Fruit fly (Drosophila melanogaster) whole organism, embryonic: ENCODE data around the gene STUB1.

ENCODE experiments used
- Adf1 ChIP-seq: fragments of 200-800 bp; sonication (Bioruptor generic); IDR thresholded peaks from 2 replicates; pipeline ENCODE4 v1.3.6; 2022; ENCODE audit warnings: missing biosample characterization, missing genetic modification characterization
- Bdp1 ChIP-seq: fragments of 200-800 bp; sonication (Bioruptor generic); optimal IDR thresholded peaks from 3 replicates; lab custom pipeline; 2016; ENCODE audit warnings: missing biosample characterization, missing genetic modification characterization
- Bteb2 ChIP-seq: fragments of 200-800 bp; sonication (Bioruptor generic); optimal IDR thresholded peaks from 2 replicates; lab custom pipeline; 2016; ENCODE audit warnings: missing biosample characterization, missing genetic modification characterization
- CG10267 ChIP-seq: fragments of 200-800 bp; sonication (Bioruptor generic); optimal IDR thresholded peaks from 2 replicates; lab custom pipeline; 2018; ENCODE audit warnings: missing biosample characterization, mild to moderate bottlenecking, missing genetic modification characterization, moderate library complexity
- CG10431 ChIP-seq: fragments of 200-800 bp; sonication (Bioruptor generic); optimal IDR thresholded peaks from 3 replicates; lab custom pipeline; 2018; ENCODE audit warnings: missing biosample characterization, mild to moderate bottlenecking, missing genetic modification characterization
- CG11456 ChIP-seq: fragments of 200-800 bp; sonication (Bioruptor generic); IDR thresholded peaks from 3 replicates; pipeline ENCODE4 v1.3.6; 2022; ENCODE audit warnings: missing biosample characterization, missing genetic modification characterization
- CG11696 ChIP-seq: fragments of 200-800 bp; sonication (Bioruptor generic); IDR thresholded peaks from 2 replicates; pipeline ENCODE4 v1.3.6; 2022; ENCODE audit warnings: missing biosample characterization, missing genetic modification characterization
- CG1602 ChIP-seq: fragments of 200-800 bp; sonication (Bioruptor generic); optimal IDR thresholded peaks from 3 replicates; lab custom pipeline; 2016; ENCODE audit warnings: missing biosample characterization, missing genetic modification characterization
- CG2120 ChIP-seq: fragments of 200-800 bp; sonication (Bioruptor generic); optimal IDR thresholded peaks from 3 replicates; lab custom pipeline; 2016; ENCODE audit warnings: missing biosample characterization, missing genetic modification characterization
- CG31388 ChIP-seq: fragments of 200-800 bp; sonication (Bioruptor generic); optimal IDR thresholded peaks from 2 replicates; lab custom pipeline; 2016; ENCODE audit warnings: missing biosample characterization, missing genetic modification characterization
- CG33213 ChIP-seq: fragments of 200-800 bp; sonication (Bioruptor generic); optimal IDR thresholded peaks from 3 replicates; lab custom pipeline; 2016; ENCODE audit warnings: missing biosample characterization, missing genetic modification characterization
- CG42726 ChIP-seq: fragments of 200-800 bp; sonication (Bioruptor generic); IDR thresholded peaks from 2 replicates; pipeline ENCODE4 v1.3.6; 2022; ENCODE audit warnings: missing biosample characterization, missing genetic modification characterization; ENCODE audit not compliant: partially characterized antibody
- CG4328 ChIP-seq: fragments of 200-800 bp; sonication (Bioruptor generic); optimal IDR thresholded peaks from 3 replicates; lab custom pipeline; 2017; ENCODE audit warnings: missing biosample characterization, missing genetic modification reagents, missing genetic modification characterization
- CG7839 ChIP-seq: fragments of 200-800 bp; sonication (Bioruptor generic); optimal IDR thresholded peaks from 3 replicates; lab custom pipeline; 2018; ENCODE audit warnings: missing biosample characterization, mild to moderate bottlenecking, missing genetic modification characterization, moderate library complexity
- CG8944 ChIP-seq: fragments of 200-800 bp; sonication (Bioruptor generic); optimal IDR thresholded peaks from 3 replicates; lab custom pipeline; 2016; ENCODE audit warnings: missing biosample characterization, missing genetic modification characterization
- CG9609 ChIP-seq: fragments of 200-800 bp; sonication (Bioruptor generic); optimal IDR thresholded peaks from 3 replicates; lab custom pipeline; 2016; ENCODE audit warnings: missing biosample characterization, missing genetic modification characterization
- CkIIα-i1 ChIP-seq: fragments of 200-800 bp; sonication (Bioruptor generic); IDR thresholded peaks from 2 replicates; pipeline ENCODE4 v1.3.6; 2022; ENCODE audit warnings: missing biosample characterization, missing genetic modification characterization
- D19A ChIP-seq: fragments of 200-800 bp; optimal IDR thresholded peaks from 3 replicates; lab custom pipeline; 2019; ENCODE audit warnings: missing biosample characterization, mild to moderate bottlenecking, missing genetic modification characterization, moderate library complexity
- Ets65A ChIP-seq: fragments of 200-800 bp; sonication (Bioruptor generic); peaks from one replicate; lab custom pipeline; 2016; ENCODE audit warnings: missing biosample characterization, missing genetic modification characterization
- GATAe ChIP-seq: fragments of 200-800 bp; sonication (Bioruptor generic); conservative IDR thresholded peaks from 2 replicates; pipeline ENCODE4 v1.3.6; 2022; ENCODE audit warnings: missing biosample characterization, missing genetic modification characterization
- HLH4C ChIP-seq: fragments of 200-800 bp; sonication (Bioruptor generic); IDR thresholded peaks from 3 replicates; pipeline ENCODE4 v1.3.6; 2022; ENCODE audit warnings: missing biosample characterization, missing genetic modification characterization; ENCODE audit not compliant: partially characterized antibody
- HLHmδ ChIP-seq: fragments of 200-800 bp; sonication (Bioruptor generic); optimal IDR thresholded peaks from 2 replicates; lab custom pipeline; 2018; ENCODE audit warnings: missing biosample characterization, mild to moderate bottlenecking, missing genetic modification characterization, moderate library complexity
- Hmr ChIP-seq: fragments of 200-800 bp; sonication (Bioruptor generic); optimal IDR thresholded peaks from 3 replicates; lab custom pipeline; 2017; ENCODE audit warnings: mild to moderate bottlenecking, missing biosample characterization, missing genetic modification reagents, missing genetic modification characterization
- MBD-R2 ChIP-seq: fragments of 200-800 bp; sonication (Bioruptor generic); IDR thresholded peaks from 2 replicates; pipeline ENCODE4 v1.3.6; 2022; ENCODE audit warnings: missing biosample characterization, missing genetic modification characterization
- Mes4 ChIP-seq: fragments of 200-800 bp; sonication (Bioruptor generic); optimal IDR thresholded peaks from 2 replicates; lab custom pipeline; 2016; ENCODE audit warnings: missing biosample characterization, missing genetic modification characterization
- NFAT ChIP-seq: fragments of 200-800 bp; sonication (Bioruptor generic); IDR thresholded peaks from 2 replicates; pipeline ENCODE4 v1.3.6; 2022; ENCODE audit warnings: missing biosample characterization, missing genetic modification characterization
- Nf-YA ChIP-seq: fragments of 200-800 bp; sonication (Bioruptor generic); IDR thresholded peaks from 2 replicates; pipeline ENCODE4 v1.3.6; 2022; ENCODE audit warnings: missing biosample characterization, missing genetic modification characterization
- abd-A ChIP-seq: fragments of 200-800 bp; sonication (Bioruptor generic); optimal IDR thresholded peaks from 3 replicates; lab custom pipeline; 2019; ENCODE audit warnings: missing biosample characterization, mild to moderate bottlenecking, missing genetic modification characterization, moderate library complexity
- ac ChIP-seq: fragments of 200-800 bp; sonication (Bioruptor generic); optimal IDR thresholded peaks from 3 replicates; lab custom pipeline; 2017; ENCODE audit warnings: missing biosample characterization, mild to moderate bottlenecking, missing genetic modification characterization
- ara ChIP-seq: fragments of 200-800 bp; sonication (Bioruptor generic); IDR thresholded peaks from 2 replicates; pipeline ENCODE4 v1.3.6; 2022; ENCODE audit warnings: missing biosample characterization, missing genetic modification characterization
- bigmax ChIP-seq: fragments of 200-800 bp; sonication (Bioruptor generic); optimal IDR thresholded peaks from 2 replicates; lab custom pipeline; 2018; ENCODE audit warnings: missing biosample characterization, mild to moderate bottlenecking, missing genetic modification characterization
- bowl ChIP-seq: fragments of 200-800 bp; sonication (Bioruptor generic); IDR thresholded peaks from 2 replicates; pipeline ENCODE4 v1.3.6; 2022; ENCODE audit warnings: missing biosample characterization, missing genetic modification characterization
- caup ChIP-seq: fragments of 200-800 bp; sonication (Bioruptor generic); optimal IDR thresholded peaks from 3 replicates; lab custom pipeline; 2017; ENCODE audit warnings: missing biosample characterization, mild to moderate bottlenecking, missing genetic modification characterization, moderate library complexity; ENCODE audit not compliant: severe bottlenecking
- gce ChIP-seq: fragments of 200-800 bp; sonication (Bioruptor generic); IDR thresholded peaks from 3 replicates; pipeline ENCODE4 v1.3.6; 2022; ENCODE audit warnings: missing biosample characterization, missing genetic modification characterization
- hb ChIP-seq: fragments of 200-800 bp; sonication (Bioruptor generic); IDR thresholded peaks from 3 replicates; pipeline ENCODE4 v1.3.6; 2022; ENCODE audit warnings: missing biosample characterization, missing genetic modification characterization; ENCODE audit not compliant: partially characterized antibody
- hkb ChIP-seq, 2 experiments: fragments of 200-800 bp in 1 of 2; fragments of >200 bp in 1 of 2; sonication (Bioruptor generic) in 1 of 2; IDR thresholded peaks in 1 of 2; optimal IDR thresholded peaks in 1 of 2; 2 replicates each; pipeline versions ENCODE4 v1.3.6 to Lab custom; 2017 to 2022; ENCODE audit warnings: missing biosample characterization in 1 of 2, missing genetic modification characterization in 1 of 2
- jigr1 ChIP-seq: fragments of 200-800 bp; sonication (Bioruptor generic); IDR thresholded peaks from 3 replicates; pipeline ENCODE4 v1.3.6; 2022; ENCODE audit warnings: missing biosample characterization, missing genetic modification characterization
- lbe ChIP-seq: fragments of 200-800 bp; sonication (Bioruptor generic); optimal IDR thresholded peaks from 2 replicates; lab custom pipeline; 2016; ENCODE audit warnings: missing biosample characterization, mild to moderate bottlenecking, missing genetic modification characterization
- maf-S ChIP-seq: fragments of 200-800 bp; sonication (Bioruptor generic); optimal IDR thresholded peaks from 2 replicates; lab custom pipeline; 2016; ENCODE audit warnings: missing biosample characterization, missing genetic modification characterization
- mld ChIP-seq: fragments of 200-800 bp; sonication (Bioruptor generic); IDR thresholded peaks from 3 replicates; pipeline ENCODE4 v1.3.6; 2022; ENCODE audit warnings: missing biosample characterization, missing genetic modification characterization; ENCODE audit not compliant: partially characterized antibody
- nom ChIP-seq: fragments of 200-800 bp; sonication (Bioruptor generic); optimal IDR thresholded peaks from 2 replicates; lab custom pipeline; 2017; ENCODE audit warnings: missing biosample characterization, missing genetic modification characterization, mild to moderate bottlenecking, moderate library complexity, missing genetic modification reagents
- pnt ChIP-seq: fragments of 200-800 bp; sonication (Bioruptor generic); optimal IDR thresholded peaks from 3 replicates; lab custom pipeline; 2016; ENCODE audit warnings: missing biosample characterization, missing genetic modification characterization
- pros ChIP-seq: fragments of 200-800 bp; sonication (Bioruptor generic); optimal IDR thresholded peaks from 3 replicates; lab custom pipeline; 2019; ENCODE audit warnings: missing biosample characterization, mild to moderate bottlenecking, missing genetic modification characterization, moderate library complexity
- row ChIP-seq: fragments of 200-800 bp; sonication (Bioruptor generic); IDR thresholded peaks from 3 replicates; pipeline ENCODE4 v1.3.6; 2022; ENCODE audit warnings: missing biosample characterization, missing genetic modification characterization
- schlank ChIP-seq: fragments of 200-800 bp; sonication (Bioruptor generic); optimal IDR thresholded peaks from 2 replicates; lab custom pipeline; 2018; ENCODE audit warnings: missing biosample characterization, mild to moderate bottlenecking, missing genetic modification characterization
- scrt ChIP-seq: fragments of 200-800 bp; sonication (Bioruptor generic); optimal IDR thresholded peaks from 2 replicates; lab custom pipeline; 2018; ENCODE audit warnings: missing biosample characterization, mild to moderate bottlenecking, missing genetic modification characterization, moderate library complexity
- shn ChIP-seq: fragments of 200-800 bp; sonication (Bioruptor generic); optimal IDR thresholded peaks from 3 replicates; lab custom pipeline; 2016; ENCODE audit warnings: missing biosample characterization, missing genetic modification characterization
- ttk ChIP-seq: fragments of 200-800 bp; sonication (Bioruptor generic); IDR thresholded peaks from 2 replicates; pipeline ENCODE4 v2.1.2; 2022; ENCODE audit warnings: missing biosample characterization, missing genetic modification characterization
- unc-4 ChIP-seq: fragments of 200-800 bp; sonication (Bioruptor generic); IDR thresholded peaks from 2 replicates; pipeline ENCODE4 v1.3.6; 2022; ENCODE audit warnings: missing biosample characterization, missing genetic modification characterization; ENCODE audit not compliant: partially characterized antibody
- unpg ChIP-seq: fragments of 200-800 bp; sonication (Bioruptor generic); optimal IDR thresholded peaks from 3 replicates; lab custom pipeline; 2018; ENCODE audit warnings: missing biosample characterization, mild to moderate bottlenecking, missing genetic modification characterization, moderate library complexity
- wor ChIP-seq: fragments of 200-800 bp; sonication (Bioruptor generic); IDR thresholded peaks from 2 replicates; pipeline ENCODE4 v1.3.6; 2022; ENCODE audit warnings: missing biosample characterization, missing genetic modification characterization

STUB1 gene

DNA sequence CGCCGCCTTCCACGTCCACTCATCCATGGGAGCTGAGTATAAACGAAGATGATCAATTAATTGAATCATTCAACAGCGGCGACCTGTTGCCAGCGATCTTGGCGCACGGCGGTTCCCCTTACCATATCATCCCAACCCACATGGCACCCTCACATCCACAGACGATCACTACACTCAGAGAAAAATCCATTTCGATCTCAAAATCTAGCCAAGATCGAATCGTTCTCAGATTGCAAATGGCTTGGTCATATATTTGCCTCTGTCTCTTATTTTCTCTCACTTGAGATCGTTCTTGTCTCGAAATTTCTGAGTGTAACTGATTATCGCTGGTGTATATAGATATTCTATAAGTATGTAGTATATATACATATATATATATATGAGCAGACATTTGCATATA lies 31.0 kb downstream of the STUB1 start (continued):
- TF ChIP-seq ttk (GFP tag; lab: Robert Waterston, UW) = peak; percentile 51
- TF ChIP-seq CG11456 (GFP tag; lab: Robert Waterston, UW) = peak; percentile 81
- TF ChIP-seq D19A (tag; lab: Kevin White, UChicago) = peak; percentile 47
- no peak for TF ChIP-seq hb (GFP tag; lab: Robert Waterston, UW)
- TF ChIP-seq CG9609 = no peak
- TF ChIP-seq row (GFP tag; lab: Robert Waterston, UW) = peak; percentile 81
- TF ChIP-seq abd-A = no peak
- no peak for TF ChIP-seq nom
- peak; percentile 23 for TF ChIP-seq scrt (GFP tag; lab: Kevin White, UChicago)
- TF ChIP-seq caup (GFP tag; lab: Kevin White, UChicago) = peak; percentile 45
- no peak for TF ChIP-seq MBD-R2 (GFP tag; lab: Robert Waterston, UW)
- 0 out of 2 replicates have a peak, but pooled peaks have one; percentile 9 for TF ChIP-seq Nf-YA
- TF ChIP-seq Hmr (GFP tag; lab: Kevin White, UChicago) = peak; percentile 43
- TF ChIP-seq bowl = peak; percentile 28; the same call in 1 of the 2 replicates
- no peak for TF ChIP-seq shn (GFP tag; lab: Kevin White, UChicago)
- peak; percentile 45; the same call in 1 of the 3 replicates for TF ChIP-seq gce (GFP tag; lab: Robert Waterston, UW)
- no peak for TF ChIP-seq bigmax (GFP tag; lab: Kevin White, UChicago)
- TF ChIP-seq CG2120 = peak; percentile 43
- no peak for TF ChIP-seq maf-S (GFP tag; lab: Kevin White, UChicago)
- no peak for TF ChIP-seq lbe (GFP tag; lab: Kevin White, UChicago)
- peak; percentile 8 for TF ChIP-seq CG8944 (GFP tag; lab: Kevin White, UChicago)
- peak; percentile 16 for TF ChIP-seq pnt (GFP tag; lab: Kevin White, UChicago)
- TF ChIP-seq unpg = peak; percentile 65
- no peak for TF ChIP-seq hkb (optimal IDR thresholded peaks at IDR 0.05; lab: Kevin White, UChicago)
- TF ChIP-seq hkb (GFP tag; IDR thresholded peaks at IDR 0.05; lab: Robert Waterston, UW) = peak; percentile 65
- TF ChIP-seq NFAT = peak; percentile 78
- no peak for TF ChIP-seq CG33213 (GFP tag; lab: Kevin White, UChicago)
- TF ChIP-seq Bdp1 (GFP tag; lab: Kevin White, UChicago) = no peak
- TF ChIP-seq HLHmδ (GFP tag; lab: Kevin White, UChicago) = no peak
- no peak for TF ChIP-seq mld
- TF ChIP-seq jigr1 (GFP tag; lab: Robert Waterston, UW) = no peak
- no peak for TF ChIP-seq unc-4 (GFP tag; lab: Robert Waterston, UW)
- peak; percentile 66; the same call in 1 of the 2 replicates for TF ChIP-seq ara (GFP tag; lab: Robert Waterston, UW)
- peak; percentile 41 for TF ChIP-seq CG10267
- no peak for TF ChIP-seq CG10431 (GFP tag; lab: Kevin White, UChicago)
- no peak for TF ChIP-seq CG11696
- TF ChIP-seq HLH4C (GFP tag; lab: Robert Waterston, UW) = no peak
- no peak for TF ChIP-seq CG42726
- TF ChIP-seq Mes4 (GFP tag; lab: Kevin White, UChicago) = no peak
- TF ChIP-seq wor (GFP tag; lab: Robert Waterston, UW) = no peak
- TF ChIP-seq Ets65A (GFP tag; lab: Kevin White, UChicago) = peak; percentile 93
- TF ChIP-seq schlank (tag; lab: Kevin White, UChicago) = peak; percentile 26
- no peak; the same call in 1 of the 2 replicates for TF ChIP-seq CkIIα-i1 (GFP tag; lab: Robert Waterston, UW)
- TF ChIP-seq CG4328 (GFP tag; lab: Kevin White, UChicago) = peak; percentile 37
- no peak for TF ChIP-seq CG31388
- peak; percentile 49 for TF ChIP-seq CG1602 (GFP tag; lab: Kevin White, UChicago)
- no peak for TF ChIP-seq GATAe (GFP tag; lab: Robert Waterston, UW)
- peak; percentile 34; the same call in 1 of the 2 replicates for TF ChIP-seq Adf1 (GFP tag; lab: Robert Waterston, UW)
- TF ChIP-seq ac (GFP tag; lab: Kevin White, UChicago) = no peak
- no peak for TF ChIP-seq pros (GFP tag; lab: Kevin White, UChicago)
- TF ChIP-seq Bteb2 (GFP tag; lab: Kevin White, UChicago) = no peak
- TF ChIP-seq CG7839 (tag; lab: Kevin White, UChicago) = peak; percentile 68
